Fruit fly (Drosophila melanogaster) whole organism, embryonic: Measurements from ENCODE around the gene Vha55.

Source experiments
- CG11696 ChIP-seq: fragments of 200-800 bp; sonication (Bioruptor generic); IDR thresholded peaks from 2 replicates; pipeline ENCODE4 v1.3.6; 2022; ENCODE audit warnings: missing biosample characterization, missing genetic modification characterization
- CG14050 ChIP-seq: fragments of 200-800 bp; sonication (Bioruptor generic); IDR thresholded peaks from 3 replicates; pipeline ENCODE4 v1.3.6; 2022; ENCODE audit warnings: missing biosample characterization, missing genetic modification characterization
- CG15696 ChIP-seq: fragments of 200-800 bp; sonication (Bioruptor generic); optimal IDR thresholded peaks from 2 replicates; lab custom pipeline; 2019; ENCODE audit warnings: missing biosample characterization, mild to moderate bottlenecking, missing genetic modification characterization, moderate library complexity
- CG16863 ChIP-seq: fragments of 200-800 bp; sonication (Bioruptor generic); optimal IDR thresholded peaks from 3 replicates; lab custom pipeline; 2016; ENCODE audit warnings: missing biosample characterization, missing genetic modification characterization
- CG17385 ChIP-seq: fragments of 200-800 bp; sonication (Bioruptor generic); optimal IDR thresholded peaks from 3 replicates; lab custom pipeline; 2018; ENCODE audit warnings: missing biosample characterization, mild to moderate bottlenecking, missing genetic modification characterization
- CG17829 ChIP-seq: fragments of 200-800 bp; optimal IDR thresholded peaks from 2 replicates; lab custom pipeline; 2019; ENCODE audit warnings: missing biosample characterization, mild to moderate bottlenecking, missing genetic modification characterization, moderate library complexity
- CG18764 ChIP-seq: fragments of 200-800 bp; sonication (Bioruptor generic); optimal IDR thresholded peaks from 3 replicates; lab custom pipeline; 2016; ENCODE audit warnings: missing biosample characterization, missing genetic modification characterization
- CG30020 ChIP-seq: fragments of 200-800 bp; optimal IDR thresholded peaks from 2 replicates; lab custom pipeline; 2019; ENCODE audit warnings: missing biosample characterization, mild to moderate bottlenecking, missing genetic modification characterization, moderate library complexity
- CG3163 ChIP-seq: fragments of 200-800 bp; sonication (Bioruptor generic); optimal IDR thresholded peaks from 3 replicates; lab custom pipeline; 2016; ENCODE audit warnings: missing biosample characterization, missing genetic modification characterization
- CG4282 ChIP-seq: fragments of 200-800 bp; sonication (Bioruptor generic); optimal IDR thresholded peaks from 2 replicates; lab custom pipeline; 2016; ENCODE audit warnings: missing biosample characterization, missing genetic modification characterization
- CG4360 ChIP-seq: fragments of 200-800 bp; sonication (Bioruptor generic); IDR thresholded peaks from 2 replicates; pipeline ENCODE4 v1.3.6; 2022; ENCODE audit warnings: missing biosample characterization, missing genetic modification characterization
- CG4404 ChIP-seq: fragments of 200-800 bp; sonication (Bioruptor generic); IDR thresholded peaks from 2 replicates; pipeline ENCODE4 v1.3.6; 2022; ENCODE audit warnings: missing biosample characterization, missing genetic modification characterization
- CG6175 ChIP-seq: fragments of 200-800 bp; sonication (Bioruptor generic); IDR thresholded peaks from 3 replicates; pipeline ENCODE4 v1.3.6; 2022; ENCODE audit warnings: missing biosample characterization, missing genetic modification characterization
- CG6254 ChIP-seq: fragments of 200-800 bp; sonication (Bioruptor generic); optimal IDR thresholded peaks from 3 replicates; lab custom pipeline; 2017; ENCODE audit warnings: mild to moderate bottlenecking, missing biosample characterization, missing genetic modification reagents, missing genetic modification characterization
- CG6683 ChIP-seq: fragments of 200-800 bp; sonication (Bioruptor generic); optimal IDR thresholded peaks from 2 replicates; lab custom pipeline; 2017; ENCODE audit warnings: missing biosample characterization, mild to moderate bottlenecking, missing genetic modification characterization, missing genetic modification reagents
- CG6813 ChIP-seq: fragments of 200-800 bp; sonication (Bioruptor generic); optimal IDR thresholded peaks from 2 replicates; lab custom pipeline; 2017; ENCODE audit warnings: missing biosample characterization, missing genetic modification characterization, mild to moderate bottlenecking, moderate library complexity, missing genetic modification reagents
- CG7745 ChIP-seq: fragments of 200-800 bp; sonication (Bioruptor generic); optimal IDR thresholded peaks from 2 replicates; lab custom pipeline; 2018; ENCODE audit warnings: missing biosample characterization, mild to moderate bottlenecking, missing genetic modification characterization, moderate library complexity
- CG8359 ChIP-seq: fragments of 200-800 bp; sonication (Bioruptor generic); optimal IDR thresholded peaks from 2 replicates; lab custom pipeline; 2017; ENCODE audit warnings: missing biosample characterization, mild to moderate bottlenecking, missing genetic modification characterization, borderline replicate concordance
- Deaf1 ChIP-seq: fragments of 200-800 bp; optimal IDR thresholded peaks from 3 replicates; lab custom pipeline; 2019; ENCODE audit warnings: missing biosample characterization, mild to moderate bottlenecking, missing genetic modification characterization, moderate library complexity
- Dip3 ChIP-seq: fragments of 200-800 bp; sonication (Bioruptor generic); optimal IDR thresholded peaks from 3 replicates; lab custom pipeline; 2016; ENCODE audit warnings: missing biosample characterization, missing genetic modification characterization
- GATAe ChIP-seq: fragments of 200-800 bp; sonication (Bioruptor generic); conservative IDR thresholded peaks from 2 replicates; pipeline ENCODE4 v1.3.6; 2022; ENCODE audit warnings: missing biosample characterization, missing genetic modification characterization
- HmgD ChIP-seq: fragments of 200-800 bp; sonication (Bioruptor generic); optimal IDR thresholded peaks from 3 replicates; lab custom pipeline; 2016; ENCODE audit warnings: missing biosample characterization, missing genetic modification characterization
- Jarid2 ChIP-seq: fragments of 200-800 bp; sonication (Bioruptor generic); optimal IDR thresholded peaks from 3 replicates; lab custom pipeline; 2017; ENCODE audit warnings: mild to moderate bottlenecking, missing biosample characterization, missing genetic modification reagents, missing genetic modification characterization
- Kr ChIP-seq: fragments of 200-800 bp; sonication (Bioruptor generic); optimal IDR thresholded peaks from 2 replicates; lab custom pipeline; 2017; ENCODE audit warnings: missing biosample characterization, mild to moderate bottlenecking, missing genetic modification characterization
- Mes4 ChIP-seq: fragments of 200-800 bp; sonication (Bioruptor generic); optimal IDR thresholded peaks from 2 replicates; lab custom pipeline; 2016; ENCODE audit warnings: missing biosample characterization, missing genetic modification characterization
- NC2α ChIP-seq: fragments of 200-800 bp; sonication (Bioruptor generic); optimal IDR thresholded peaks from 2 replicates; lab custom pipeline; 2016; ENCODE audit warnings: missing biosample characterization, missing genetic modification characterization
- Spps ChIP-seq: fragments of 200-800 bp; sonication (Bioruptor generic); optimal IDR thresholded peaks from 2 replicates; lab custom pipeline; 2018; ENCODE audit warnings: missing biosample characterization, mild to moderate bottlenecking, missing genetic modification characterization
- TFAM ChIP-seq: fragments of 200-800 bp; sonication (Bioruptor generic); optimal IDR thresholded peaks from 2 replicates; lab custom pipeline; 2017; ENCODE audit warnings: missing biosample characterization, missing genetic modification characterization, inconsistent platforms
- Xrp1 ChIP-seq: fragments of 200-800 bp; sonication (Bioruptor generic); IDR thresholded peaks from 2 replicates; pipeline ENCODE4 v1.3.6; 2022; ENCODE audit warnings: missing biosample characterization, missing genetic modification characterization
- abd-A ChIP-seq: fragments of 200-800 bp; sonication (Bioruptor generic); optimal IDR thresholded peaks from 3 replicates; lab custom pipeline; 2019; ENCODE audit warnings: missing biosample characterization, mild to moderate bottlenecking, missing genetic modification characterization, moderate library complexity
- ac ChIP-seq: fragments of 200-800 bp; sonication (Bioruptor generic); optimal IDR thresholded peaks from 3 replicates; lab custom pipeline; 2017; ENCODE audit warnings: missing biosample characterization, mild to moderate bottlenecking, missing genetic modification characterization
- fd102C ChIP-seq: fragments of 200-800 bp; sonication (Bioruptor generic); optimal IDR thresholded peaks from 2 replicates; lab custom pipeline; 2018; ENCODE audit warnings: missing biosample characterization, mild to moderate bottlenecking, missing genetic modification characterization, moderate library complexity
- grau ChIP-seq: fragments of 200-800 bp; optimal IDR thresholded peaks from 3 replicates; lab custom pipeline; 2019; ENCODE audit warnings: missing biosample characterization, mild to moderate bottlenecking, missing genetic modification characterization, moderate library complexity
- ham ChIP-seq: fragments of 200-800 bp; sonication (Bioruptor generic); IDR thresholded peaks from 2 replicates; pipeline ENCODE4 v1.3.6; 2022; ENCODE audit warnings: missing biosample characterization, missing genetic modification characterization
- hbn ChIP-seq: fragments of 200-800 bp; sonication (Bioruptor generic); IDR thresholded peaks from 2 replicates; pipeline ENCODE4 v1.3.6; 2022; ENCODE audit warnings: missing biosample characterization, missing genetic modification characterization; ENCODE audit not compliant: partially characterized antibody
- jumu ChIP-seq: fragments of 200-800 bp; sonication (Bioruptor generic); optimal IDR thresholded peaks from 3 replicates; lab custom pipeline; 2016; ENCODE audit warnings: missing biosample characterization, missing genetic modification characterization
- knrl ChIP-seq: fragments of 200-800 bp; sonication (Bioruptor generic); IDR thresholded peaks from 3 replicates; pipeline ENCODE4 v1.3.6; 2022; ENCODE audit warnings: missing biosample characterization, missing genetic modification characterization; ENCODE audit not compliant: partially characterized antibody
- lilli ChIP-seq: fragments of 200-800 bp; sonication (Bioruptor generic); optimal IDR thresholded peaks from 3 replicates; lab custom pipeline; 2016; ENCODE audit warnings: missing biosample characterization, missing genetic modification characterization
- prd ChIP-seq, 3 experiments: fragments of >200 bp in 2 of 3; fragments of 200-800 bp in 1 of 3; sonication (Bioruptor generic) in 1 of 3; optimal IDR thresholded peaks in 2 of 3; IDR thresholded peaks in 1 of 3; 2 replicates in 2 of 3; 3 replicates in 1 of 3; pipeline versions ENCODE4 v1.3.6 to Lab custom; 2017 to 2022; ENCODE audit warnings: missing biosample characterization in 1 of 3, missing genetic modification characterization in 1 of 3
- ranshi ChIP-seq: fragments of 200-800 bp; sonication (Bioruptor generic); IDR thresholded peaks from 2 replicates; pipeline ENCODE4 v1.3.6; 2022; ENCODE audit warnings: missing biosample characterization, missing genetic modification characterization
- row ChIP-seq: fragments of 200-800 bp; sonication (Bioruptor generic); IDR thresholded peaks from 3 replicates; pipeline ENCODE4 v1.3.6; 2022; ENCODE audit warnings: missing biosample characterization, missing genetic modification characterization
- scrt ChIP-seq: fragments of 200-800 bp; sonication (Bioruptor generic); optimal IDR thresholded peaks from 2 replicates; lab custom pipeline; 2018; ENCODE audit warnings: missing biosample characterization, mild to moderate bottlenecking, missing genetic modification characterization, moderate library complexity
- sd ChIP-seq: fragments of 200-800 bp; sonication (Bioruptor generic); optimal IDR thresholded peaks from 3 replicates; lab custom pipeline; 2018; ENCODE audit warnings: missing biosample characterization, mild to moderate bottlenecking, missing genetic modification characterization, moderate library complexity
- sr ChIP-seq: fragments of 200-800 bp; sonication (Bioruptor generic); IDR thresholded peaks from 3 replicates; pipeline ENCODE4 v1.3.6; 2022; ENCODE audit warnings: missing biosample characterization, missing genetic modification characterization
- tll ChIP-seq, 2 experiments: fragments of 200-800 bp in 1 of 2; fragments of >200 bp in 1 of 2; sonication (Bioruptor generic) in 1 of 2; optimal IDR thresholded peaks; 2 replicates each; lab custom pipeline; 2017 to 2019; ENCODE audit warnings: missing biosample characterization in 2 of 2, missing genetic modification characterization in 2 of 2, mild to moderate bottlenecking in 1 of 2, moderate library complexity in 1 of 2
- toy ChIP-seq: fragments of 200-800 bp; sonication (Bioruptor generic); IDR thresholded peaks from 2 replicates; pipeline ENCODE4 v1.3.6; 2022; ENCODE audit warnings: missing biosample characterization, missing genetic modification characterization
- trem ChIP-seq: fragments of 200-800 bp; optimal IDR thresholded peaks from 3 replicates; lab custom pipeline; 2019; ENCODE audit warnings: missing biosample characterization, mild to moderate bottlenecking, missing genetic modification characterization, moderate library complexity
- wdn ChIP-seq: fragments of 200-800 bp; sonication (Bioruptor generic); IDR thresholded peaks from 2 replicates; pipeline ENCODE4 v1.3.6; 2022; ENCODE audit warnings: missing biosample characterization, missing genetic modification characterization
- zf30C ChIP-seq: fragments of 200-800 bp; sonication (Bioruptor generic); optimal IDR thresholded peaks from 3 replicates; lab custom pipeline; 2018; ENCODE audit warnings: missing biosample characterization, mild to moderate bottlenecking, missing genetic modification characterization
- zfh1 ChIP-seq: fragments of 200-800 bp; sonication (Bioruptor generic); IDR thresholded peaks from 3 replicates; pipeline ENCODE4 v1.3.6; 2022; ENCODE audit warnings: missing biosample characterization, missing genetic modification characterization

Gene Vha55

DNA sequence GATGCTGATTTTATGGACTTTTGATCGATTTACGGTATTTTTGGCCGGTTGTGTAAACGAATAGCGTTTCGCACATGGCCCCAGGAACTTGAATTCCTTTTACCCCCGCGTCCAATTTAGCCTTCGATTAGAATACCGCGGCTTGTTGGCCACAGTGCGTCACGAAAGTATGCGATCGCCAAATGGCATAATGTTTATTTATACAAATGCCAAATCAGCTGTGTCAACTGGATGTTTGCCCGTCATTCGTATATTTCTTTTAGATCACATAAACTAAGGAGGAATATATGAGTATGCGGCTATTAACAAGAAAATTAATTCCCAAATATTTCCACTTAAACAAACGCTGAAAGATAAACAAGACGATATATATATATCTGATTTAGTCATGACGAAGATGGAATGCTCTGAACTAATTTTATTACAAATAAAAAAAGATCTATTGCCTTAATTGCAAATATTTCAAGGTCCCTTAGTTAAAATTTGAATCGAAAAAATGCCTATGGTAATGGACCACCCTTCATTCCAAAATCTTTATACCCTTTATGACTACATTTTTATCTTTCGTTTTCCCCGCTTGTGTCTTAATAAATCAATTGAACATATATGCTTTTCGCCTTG, 29.4 kb upstream of the Vha55 start (continued):
- TF ChIP-seq prd (optimal IDR thresholded peaks at IDR 0.05; lab: Kevin White, UChicago), result no peak
- TF ChIP-seq prd (GFP tag; IDR thresholded peaks at IDR 0.05; lab: Robert Waterston, UW), result no peak
- no peak for TF ChIP-seq CG17829 (tag; lab: Kevin White, UChicago)
- no peak for TF ChIP-seq toy
- no peak for TF ChIP-seq lilli
- no peak for TF ChIP-seq CG4404
- no peak for TF ChIP-seq hbn (GFP tag; lab: Robert Waterston, UW)
- TF ChIP-seq sd (tag; lab: Kevin White, UChicago), result peak; percentile 76
- no peak for TF ChIP-seq zfh1 (GFP tag; lab: Robert Waterston, UW)
- no peak for TF ChIP-seq zf30C
- TF ChIP-seq fd102C (GFP tag; lab: Kevin White, UChicago), result no peak
- no peak for TF ChIP-seq knrl
- no peak for TF ChIP-seq tll (GFP tag; optimal IDR thresholded peaks at IDR 0.05; lab: Kevin White, UChicago)
- TF ChIP-seq CG17385 (GFP tag; lab: Kevin White, UChicago), result no peak
- no peak for TF ChIP-seq CG16863
- TF ChIP-seq row (GFP tag; lab: Robert Waterston, UW), result peak; percentile 54; the same call in 2 of the 3 replicates
- TF ChIP-seq abd-A, result peak; percentile 12
- peak; percentile 42 for TF ChIP-seq CG6813 (GFP tag; lab: Kevin White, UChicago)
- TF ChIP-seq CG4282 (GFP tag; lab: Kevin White, UChicago), result no peak
- no peak for TF ChIP-seq CG30020 (tag; lab: Kevin White, UChicago)
- no peak for TF ChIP-seq Jarid2 (GFP tag; lab: Kevin White, UChicago)
- no peak for TF ChIP-seq CG11696 (GFP tag; lab: Robert Waterston, UW)
- TF ChIP-seq Dip3 (GFP tag; lab: Kevin White, UChicago), result peak; percentile 21
- no peak for TF ChIP-seq ham (GFP tag; lab: Robert Waterston, UW)
- no peak for TF ChIP-seq sr (GFP tag; lab: Robert Waterston, UW)
- no peak for TF ChIP-seq CG4360 (GFP tag; lab: Robert Waterston, UW)
- TF ChIP-seq Mes4 (GFP tag; lab: Kevin White, UChicago), result no peak
- TF ChIP-seq CG7745 (tag; lab: Kevin White, UChicago), result no peak
- TF ChIP-seq Spps (tag; lab: Kevin White, UChicago), result no peak
- TF ChIP-seq wdn, result no peak; the same call in 1 of the 2 replicates
- TF ChIP-seq CG8359 (GFP tag; lab: Kevin White, UChicago), result no peak
- TF ChIP-seq scrt (GFP tag; lab: Kevin White, UChicago), result no peak
- no peak for TF ChIP-seq CG3163 (GFP tag; lab: Kevin White, UChicago)
- TF ChIP-seq CG6683, result no peak
- TF ChIP-seq grau, result no peak
- TF ChIP-seq CG14050 (GFP tag; lab: Robert Waterston, UW), result no peak
- TF ChIP-seq CG6254 (GFP tag; lab: Kevin White, UChicago), result no peak
- TF ChIP-seq Xrp1 (GFP tag; lab: Robert Waterston, UW), result no peak
- TF ChIP-seq CG6175 (GFP tag; lab: Robert Waterston, UW), result no peak
- no peak for TF ChIP-seq HmgD (GFP tag; lab: Kevin White, UChicago)
- no peak for TF ChIP-seq CG15696 (tag; lab: Kevin White, UChicago)
- TF ChIP-seq TFAM (GFP tag; lab: Kevin White, UChicago), result no peak
- no peak for TF ChIP-seq ranshi (GFP tag; lab: Robert Waterston, UW)
- no peak for TF ChIP-seq Deaf1 (tag; lab: Kevin White, UChicago)
- no peak for TF ChIP-seq trem
- no peak for TF ChIP-seq NC2α (GFP tag; lab: Kevin White, UChicago)
- TF ChIP-seq CG18764 (GFP tag; lab: Kevin White, UChicago), result no peak
- no peak for TF ChIP-seq Kr (GFP tag; lab: Kevin White, UChicago)
- no peak for TF ChIP-seq ac (GFP tag; lab: Kevin White, UChicago)
- no peak for TF ChIP-seq GATAe (GFP tag; lab: Robert Waterston, UW)
- TF ChIP-seq jumu (GFP tag; lab: Kevin White, UChicago), result no peak
